Worm (Caenorhabditis elegans): ENCODE results near the gene fipr-17.

DNA sequence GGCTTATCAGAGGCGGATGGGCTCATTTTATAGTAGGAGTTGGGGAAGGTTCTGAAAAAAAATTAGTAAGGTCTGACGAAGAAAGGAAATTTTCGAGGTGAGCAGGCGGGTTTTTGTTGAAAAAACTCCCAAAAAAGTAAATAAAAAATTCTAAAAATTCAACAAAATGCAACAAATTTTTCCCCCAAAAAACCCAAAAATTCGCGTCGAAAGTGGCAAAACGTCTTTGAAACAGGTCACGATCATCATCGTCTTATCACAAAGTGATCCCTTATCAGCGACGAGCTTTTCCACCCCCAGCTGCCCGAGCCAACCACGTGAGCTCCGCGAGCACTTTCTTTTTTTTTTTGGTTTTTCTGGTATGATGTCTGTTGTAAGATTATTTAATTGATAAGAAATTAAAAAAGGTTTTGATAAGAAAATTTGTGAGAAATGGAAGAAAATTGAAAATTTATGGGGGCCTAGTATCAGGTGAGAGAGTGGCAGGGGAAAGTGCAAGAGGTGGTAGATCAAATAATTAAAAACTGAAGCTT is 19.2 kb upstream of the fipr-17 start, which contains the start of gene Y48A6B.7:
- no peak for TF ChIP-seq fax-1 (tag; optimal IDR thresholded peaks at IDR 0.05)
- TF ChIP-seq gmeb-2 (tag; optimal IDR thresholded peaks at IDR 0.05), result no peak

Data from whole organism, late embryonic.